Worm (Caenorhabditis elegans) whole organism, early embryonic: ENCODE measurements around the gene F46F5.5.

Source experiments
- F13C5.2 ChIP-seq: sonication (generic microtip); optimal IDR thresholded peaks from 2 replicates; lab custom pipeline; 2017; ENCODE audit warnings: mild to moderate bottlenecking, missing genetic modification characterization, inconsistent platforms, missing compliant biosample characterization
- aly-1 ChIP-seq: sonication (generic microtip); optimal IDR thresholded peaks from 2 replicates; lab custom pipeline; 2016; ENCODE audit warnings: missing genetic modification characterization, missing compliant biosample characterization
- ama-1 ChIP-seq: fragments of 150-350 bp; optimal IDR thresholded peaks from 2 replicates; lab custom pipeline; 2014
- ceh-36 ChIP-seq: sonication (generic microtip); optimal IDR thresholded peaks from 2 replicates; lab custom pipeline; 2016; ENCODE audit warnings: missing genetic modification characterization, inconsistent platforms, missing compliant biosample characterization
- hnd-1 ChIP-seq: sonication (generic microtip); optimal IDR thresholded peaks from 2 replicates; lab custom pipeline; 2016; ENCODE audit warnings: missing genetic modification characterization, missing compliant biosample characterization
- scrt-1 ChIP-seq: fragments of 200-800 bp; sonication (Bioruptor generic); IDR thresholded peaks from 2 replicates; pipeline ENCODE4 v1.3.6; 2022; ENCODE audit warnings: missing genetic modification characterization, missing compliant biosample characterization

ce11 chrII:775033-775432 lies 37.8 kb downstream of the F46F5.5 start, which contains the start of gene Y39F10A.1:
- no peak for TF ChIP-seq ama-1 (lab: Kevin White, UChicago)
- TF ChIP-seq F13C5.2 = no peak
- no peak for TF ChIP-seq hnd-1 (tag; lab: Kevin White, UChicago)
- TF ChIP-seq ceh-36 = no peak
- TF ChIP-seq aly-1 (tag; lab: Kevin White, UChicago) = no peak
- TF ChIP-seq scrt-1 = no peak
